Fruit fly (Drosophila melanogaster): Measurements from ENCODE around the gene PIG-Wa.

Gene PIG-Wa

DNA sequence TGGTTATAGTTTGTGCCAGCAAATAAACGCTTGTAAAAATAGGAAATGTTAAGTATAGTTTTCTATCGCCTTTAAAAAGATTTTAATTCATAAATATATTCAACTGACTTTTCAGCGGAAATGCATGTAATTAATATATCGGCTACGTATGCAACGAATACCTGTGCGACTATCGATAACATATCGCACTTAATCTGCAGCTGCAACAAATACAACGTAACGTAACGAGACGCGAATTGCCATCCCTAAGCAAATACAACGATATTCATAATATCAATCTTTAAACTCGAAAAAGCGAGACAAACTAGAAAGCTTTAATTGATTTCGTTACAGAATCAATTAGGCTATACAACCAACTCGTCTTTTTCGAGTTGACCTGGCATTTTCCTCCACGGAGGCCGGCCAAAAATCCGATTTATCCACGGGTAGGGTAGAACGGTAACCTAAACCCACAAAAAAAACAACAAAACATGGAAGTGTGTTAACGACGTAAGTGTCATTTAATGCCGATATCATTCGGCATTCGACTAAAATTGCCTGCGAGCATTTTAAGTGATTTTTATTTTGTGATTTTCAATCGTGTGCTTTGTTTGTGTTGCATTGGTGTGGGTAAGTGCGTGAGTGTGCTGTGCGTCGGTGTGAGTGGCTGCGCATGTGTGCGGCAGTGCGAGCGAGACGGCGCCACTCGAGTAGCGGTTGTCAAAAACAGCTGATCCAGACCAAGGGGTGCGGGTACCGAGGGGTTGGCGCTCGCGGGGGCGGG is 7.2 kb upstream of the PIG-Wa start, which contains the start of gene Atxn7 (continued):
- TF ChIP-seq knrl (GFP tag; IDR thresholded peaks at IDR 0.05; ENCODE audit: partially characterized antibody) = peak; percentile 86
- TF ChIP-seq CG3407 (GFP tag; optimal IDR thresholded peaks at IDR 0.05) = peak; percentile 69
- peak; percentile 79; the same call in 2 of the 3 replicates for TF ChIP-seq mld (GFP tag; IDR thresholded peaks at IDR 0.05; ENCODE audit: partially characterized antibody)
- peak in 1 of 2 experiments; percentile 41 for TF ChIP-seq insv (GFP tag; optimal IDR thresholded peaks at IDR 0.05)
- peak; percentile 71 for TF ChIP-seq NK7.1 (GFP tag; optimal IDR thresholded peaks at IDR 0.05)
- peak; percentile 87 for TF ChIP-seq hb (GFP tag; IDR thresholded peaks at IDR 0.05; ENCODE audit: partially characterized antibody)
- TF ChIP-seq CG17912 (GFP tag; optimal IDR thresholded peaks at IDR 0.05) = peak; percentile 89
- TF ChIP-seq repo (GFP tag; optimal IDR thresholded peaks at IDR 0.05) = peak; percentile 1
- TF ChIP-seq Eip74EF (GFP tag; optimal IDR thresholded peaks at IDR 0.05) = peak in 1 of 2 experiments; percentile 45
- TF ChIP-seq tap (tag; optimal IDR thresholded peaks at IDR 0.05) = peak; percentile 43
- peak; percentile 55; the same call in 2 of the 3 replicates for TF ChIP-seq CG14050 (GFP tag; IDR thresholded peaks at IDR 0.05)
- peak; percentile 60; the same call in 2 of the 3 replicates for TF ChIP-seq Optix (GFP tag; IDR thresholded peaks at IDR 0.05)
- TF ChIP-seq fru (optimal IDR thresholded peaks at IDR 0.05) = no peak
- no peak for TF ChIP-seq esg (GFP tag; conservative IDR thresholded peaks at IDR 0.05)
- TF ChIP-seq cas (GFP tag; IDR thresholded peaks at IDR 0.05) = no peak
- TF ChIP-seq CG4282 (GFP tag; optimal IDR thresholded peaks at IDR 0.05) = peak; percentile 42
- TF ChIP-seq Hmr (GFP tag; optimal IDR thresholded peaks at IDR 0.05) = peak; percentile 74
- peak; percentile 8 for TF ChIP-seq org-1 (GFP tag; optimal IDR thresholded peaks at IDR 0.05)
- TF ChIP-seq CG11398 (GFP tag; optimal IDR thresholded peaks at IDR 0.05) = peak; percentile 3
- TF ChIP-seq ewg (GFP tag; optimal IDR thresholded peaks at IDR 0.05) = peak; percentile 97
- peak; percentile 37 to 52 for TF ChIP-seq chif (GFP tag; optimal IDR thresholded peaks at IDR 0.05)
- TF ChIP-seq CG11560 (tag; IDR thresholded peaks at IDR 0.05) = peak; percentile 22; the same call in 1 of the 3 replicates
- peak; percentile 89 for TF ChIP-seq sug (tag; optimal IDR thresholded peaks at IDR 0.05)
- TF ChIP-seq Tbp (GFP tag; optimal IDR thresholded peaks at IDR 0.05) = no peak
- peak; percentile 89 for TF ChIP-seq CG2129 (GFP tag; IDR thresholded peaks at IDR 0.05; ENCODE audit: partially characterized antibody)
- TF ChIP-seq Ets65A (GFP tag) = peak; percentile 91
- peak; percentile 32 for TF ChIP-seq CG3163 (GFP tag; optimal IDR thresholded peaks at IDR 0.05)
- TF ChIP-seq prd (optimal IDR thresholded peaks at IDR 0.05) = no peak
- no peak; the same call in 2 of the 3 replicates for TF ChIP-seq prd (GFP tag; IDR thresholded peaks at IDR 0.05)
- peak; percentile 99 for TF ChIP-seq Opbp (GFP tag; IDR thresholded peaks at IDR 0.05; ENCODE audit: partially characterized antibody)
- peak; percentile 76 for TF ChIP-seq CG12391 (tag; optimal IDR thresholded peaks at IDR 0.05)
- TF ChIP-seq CG14965 (GFP tag; optimal IDR thresholded peaks at IDR 0.05; ENCODE audit: borderline replicate concordance) = no peak
- TF ChIP-seq hth (optimal IDR thresholded peaks at IDR 0.05) = no peak
- peak; percentile 88 for TF ChIP-seq zen (tag; optimal IDR thresholded peaks at IDR 0.05)
- peak; percentile 78 for TF ChIP-seq gro (GFP tag; optimal IDR thresholded peaks at IDR 0.05)
- no peak for TF ChIP-seq CG7928 (GFP tag; optimal IDR thresholded peaks at IDR 0.05)
- TF ChIP-seq B-H1 (GFP tag; IDR thresholded peaks at IDR 0.05) = no peak
- TF ChIP-seq CG15269 (tag; optimal IDR thresholded peaks at IDR 0.05) = peak; percentile 65
- no peak for TF ChIP-seq corto (GFP tag; optimal IDR thresholded peaks at IDR 0.05)
- peak; percentile 25 for TF ChIP-seq CG30403 (GFP tag; optimal IDR thresholded peaks at IDR 0.05)
- peak; percentile 20 for TF ChIP-seq Deaf1 (tag; optimal IDR thresholded peaks at IDR 0.05)
- TF ChIP-seq CG9727 (GFP tag; optimal IDR thresholded peaks at IDR 0.05) = peak; percentile 77
- peak; percentile 42 for TF ChIP-seq crc (GFP tag; optimal IDR thresholded peaks at IDR 0.05)
- peak; percentile 16 for TF ChIP-seq ERR (GFP tag; optimal IDR thresholded peaks at IDR 0.05)
- peak; percentile 10 for TF ChIP-seq Hmx (GFP tag; optimal IDR thresholded peaks at IDR 0.05)
- TF ChIP-seq CG14667 (GFP tag; IDR thresholded peaks at IDR 0.05) = no peak
- TF ChIP-seq CG4360 (GFP tag; IDR thresholded peaks at IDR 0.05) = peak; percentile 48; the same call in 1 of the 2 replicates
- TF ChIP-seq scrt (GFP tag; optimal IDR thresholded peaks at IDR 0.05) = peak; percentile 89
- TF ChIP-seq NfI (GFP tag; optimal IDR thresholded peaks at IDR 0.05) = peak; percentile 89
- TF ChIP-seq Hr39 (optimal IDR thresholded peaks at IDR 0.05) = no peak
